Worm (Caenorhabditis elegans) whole organism, mixed stage, embryonic: ENCODE data around the gene C47E12.3.

Experiments
- M03D4.4 ChIP-seq: sonication (generic microtip); optimal IDR thresholded peaks from 2 replicates; lab custom pipeline; 2017; ENCODE audit warnings: mild to moderate bottlenecking, missing genetic modification characterization, missing compliant biosample characterization
- bed-3 ChIP-seq: fragments of 200-800 bp; sonication (Bioruptor generic); optimal IDR thresholded peaks from 3 replicates; lab custom pipeline; 2018; ENCODE audit warnings: mild to moderate bottlenecking, missing genetic modification characterization, moderate library complexity, missing compliant biosample characterization
- blmp-1 ChIP-seq: fragments of 150-350 bp; optimal IDR thresholded peaks from 2 replicates; lab custom pipeline; 2014; ENCODE audit warnings: missing biosample characterization, missing genetic modification characterization
- ceh-39 ChIP-seq: fragments of 150-350 bp; optimal IDR thresholded peaks from 2 replicates; lab custom pipeline; 2014; ENCODE audit warnings: missing biosample characterization, missing genetic modification characterization
- ceh-43 ChIP-seq: fragments of 200-800 bp; sonication (Bioruptor generic); optimal IDR thresholded peaks from 2 replicates; lab custom pipeline; 2018; ENCODE audit warnings: mild to moderate bottlenecking, missing genetic modification characterization, moderate library complexity, missing compliant biosample characterization
- ceh-83 ChIP-seq: fragments of 200-800 bp; sonication (Bioruptor generic); optimal IDR thresholded peaks from 2 replicates; lab custom pipeline; 2018; ENCODE audit warnings: mild to moderate bottlenecking, missing genetic modification characterization, missing compliant biosample characterization
- ces-1 ChIP-seq: fragments of 150-350 bp; optimal IDR thresholded peaks from 2 replicates; lab custom pipeline; 2014; ENCODE audit warnings: missing biosample characterization, missing genetic modification reagents, missing genetic modification characterization
- cnd-1 ChIP-seq: fragments of 200-800 bp; sonication (Bioruptor generic); optimal IDR thresholded peaks from 2 replicates; lab custom pipeline; 2018; ENCODE audit warnings: mild to moderate bottlenecking, missing genetic modification characterization, missing compliant biosample characterization
- drap-1 ChIP-seq: fragments of 200-800 bp; sonication (Bioruptor generic); optimal IDR thresholded peaks from 3 replicates; lab custom pipeline; 2018; ENCODE audit warnings: mild to moderate bottlenecking, missing genetic modification characterization, missing compliant biosample characterization
- elt-1 ChIP-seq: sonication (generic microtip); optimal IDR thresholded peaks from 2 replicates; lab custom pipeline; 2017; ENCODE audit warnings: missing genetic modification characterization, mild to moderate bottlenecking, missing compliant biosample characterization, antibody characterized with exemption, moderate library complexity, borderline replicate concordance; ENCODE audit not compliant: insufficient read depth
- elt-3 ChIP-seq: fragments of 150-350 bp; optimal IDR thresholded peaks from 2 replicates; lab custom pipeline; 2014; ENCODE audit warnings: missing biosample characterization, missing genetic modification characterization
- flh-1 ChIP-seq: fragments of 200-800 bp; sonication (Bioruptor generic); optimal IDR thresholded peaks from 2 replicates; lab custom pipeline; 2018; ENCODE audit warnings: mild to moderate bottlenecking, missing genetic modification characterization, moderate library complexity, missing compliant biosample characterization
- ham-2 ChIP-seq: fragments of 200-800 bp; sonication (Bioruptor generic); optimal IDR thresholded peaks from 2 replicates; lab custom pipeline; 2018; ENCODE audit warnings: mild to moderate bottlenecking, missing genetic modification characterization, missing compliant biosample characterization
- hlh-1 ChIP-seq: fragments of 150-350 bp; optimal IDR thresholded peaks from 2 replicates; lab custom pipeline; 2014; ENCODE audit warnings: missing biosample characterization, missing genetic modification reagents, missing genetic modification characterization
- lin-13 ChIP-seq: fragments of 150-350 bp; optimal IDR thresholded peaks from 2 replicates; lab custom pipeline; 2014; ENCODE audit warnings: missing biosample characterization, missing genetic modification characterization
- lin-32 ChIP-seq: fragments of 200-800 bp; sonication (Bioruptor generic); optimal IDR thresholded peaks from 2 replicates; lab custom pipeline; 2018; ENCODE audit warnings: mild to moderate bottlenecking, missing genetic modification characterization, missing compliant biosample characterization
- lsy-2 ChIP-seq: fragments of 150-350 bp; optimal IDR thresholded peaks from 2 replicates; lab custom pipeline; 2014; ENCODE audit warnings: missing biosample characterization, missing genetic modification characterization
- mab-5 ChIP-seq: fragments of 150-350 bp; optimal IDR thresholded peaks from 2 replicates; lab custom pipeline; 2014; ENCODE audit warnings: missing biosample characterization, missing genetic modification characterization
- mep-1 ChIP-seq: fragments of 150-350 bp; optimal IDR thresholded peaks from 2 replicates; lab custom pipeline; 2017; ENCODE audit warnings: missing biosample characterization, missing genetic modification reagents, missing genetic modification characterization, inconsistent platforms
- mls-2 ChIP-seq: sonication (generic microtip); optimal IDR thresholded peaks from 2 replicates; lab custom pipeline; 2016; ENCODE audit warnings: mild to moderate bottlenecking, missing genetic modification characterization, moderate library complexity, missing compliant biosample characterization
- nhr-12 ChIP-seq: fragments of 150-350 bp; optimal IDR thresholded peaks from 2 replicates; lab custom pipeline; 2014; ENCODE audit warnings: missing biosample characterization, missing genetic modification characterization
- nhr-237 ChIP-seq: fragments of 150-350 bp; optimal IDR thresholded peaks from 2 replicates; lab custom pipeline; 2014; ENCODE audit warnings: missing biosample characterization, missing genetic modification characterization
- nhr-28 ChIP-seq: fragments of 150-350 bp; optimal IDR thresholded peaks from 2 replicates; lab custom pipeline; 2014; ENCODE audit warnings: missing biosample characterization, missing genetic modification characterization
- nhr-76 ChIP-seq: sonication (generic microtip); optimal IDR thresholded peaks from 2 replicates; lab custom pipeline; 2017; ENCODE audit warnings: missing biosample characterization, missing genetic modification characterization
- pha-4 ChIP-seq: fragments of 150-350 bp; optimal IDR thresholded peaks from 2 replicates; lab custom pipeline; 2018; ENCODE audit warnings: missing biosample characterization, missing genetic modification reagents, missing genetic modification characterization
- sem-2 ChIP-seq: fragments of 200-800 bp; sonication (Bioruptor generic); optimal IDR thresholded peaks from 2 replicates; lab custom pipeline; 2018; ENCODE audit warnings: mild to moderate bottlenecking, missing genetic modification characterization, missing compliant biosample characterization
- snpc-4 ChIP-seq: fragments of 150-350 bp; optimal IDR thresholded peaks from 2 replicates; lab custom pipeline; 2014; ENCODE audit warnings: missing biosample characterization, missing genetic modification characterization
- sptf-1 ChIP-seq: sonication (generic microtip); optimal IDR thresholded peaks from 2 replicates; lab custom pipeline; 2017; ENCODE audit warnings: mild to moderate bottlenecking, missing genetic modification characterization, moderate library complexity, missing compliant biosample characterization
- tbx-8 ChIP-seq: fragments of 200-800 bp; sonication (Bioruptor generic); optimal IDR thresholded peaks from 2 replicates; lab custom pipeline; 2018; ENCODE audit warnings: mild to moderate bottlenecking, missing genetic modification characterization, moderate library complexity, missing compliant biosample characterization
- unc-120 ChIP-seq: sonication (generic microtip); optimal IDR thresholded peaks from 2 replicates; lab custom pipeline; 2017; ENCODE audit warnings: missing genetic modification characterization, missing compliant biosample characterization; ENCODE audit not compliant: poor library complexity, severe bottlenecking
- unc-39 ChIP-seq: fragments of 150-350 bp; optimal IDR thresholded peaks from 2 replicates; lab custom pipeline; 2014; ENCODE audit warnings: missing biosample characterization, missing genetic modification characterization
- unc-62 ChIP-seq: fragments of 150-350 bp; optimal IDR thresholded peaks from 2 replicates; lab custom pipeline; 2014; ENCODE audit warnings: missing biosample characterization, missing genetic modification reagents, missing genetic modification characterization
- zip-8 ChIP-seq: fragments of 150-350 bp; optimal IDR thresholded peaks from 2 replicates; lab custom pipeline; 2014; ENCODE audit warnings: missing biosample characterization, missing genetic modification characterization
- ztf-11 ChIP-seq: fragments of 150-350 bp; optimal IDR thresholded peaks from 2 replicates; lab custom pipeline; 2014; ENCODE audit warnings: missing biosample characterization, missing genetic modification characterization

Gene C47E12.3

DNA sequence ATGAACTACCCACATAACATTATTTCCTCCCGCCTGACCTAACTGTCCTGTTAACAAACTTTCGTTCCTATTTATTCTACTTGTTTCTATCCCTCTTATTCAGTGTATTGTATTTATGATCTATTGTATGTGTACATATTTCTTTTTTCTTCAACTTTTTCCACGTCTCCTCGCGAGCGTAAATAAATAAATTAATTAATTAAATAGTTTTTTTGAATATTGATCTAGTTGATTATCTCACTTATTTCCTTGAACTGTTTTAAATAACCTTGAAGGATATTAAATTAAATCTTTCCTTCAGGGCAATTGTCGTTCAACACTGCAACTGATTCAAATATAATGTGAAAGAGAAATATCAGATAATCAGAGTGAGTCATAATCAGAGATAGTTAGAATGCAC lies 41.2 kb upstream of the C47E12.3 start, which contains the start of gene frk-1:
frk-1 (plus strand) TSS at position 301 of the 400 bp plus-strand sequence.
- TF ChIP-seq ceh-43 (GFP tag; lab: Kevin White, UChicago) (no peak), unc-39 (tag; lab: Kevin White, UChicago) (no peak), unc-62 (GFP tag; lab: Kevin White, UChicago) (no peak), ceh-83 (GFP tag; lab: Kevin White, UChicago) (no peak), bed-3 (no peak), snpc-4 (tag; lab: Kevin White, UChicago) (no peak), drap-1 (no peak), unc-120 (tag; lab: Kevin White, UChicago) (no peak), lin-13 (tag; lab: Kevin White, UChicago) (no peak), tbx-8 (GFP tag; lab: Kevin White, UChicago) (no peak), zip-8 (no peak), lin-32 (no peak), sptf-1 (tag; lab: Kevin White, UChicago) (no peak), nhr-28 (tag; lab: Kevin White, UChicago) (no peak), elt-3 (no peak), M03D4.4 (tag; lab: Kevin White, UChicago) (no peak), mls-2 (no peak)

DNA sequence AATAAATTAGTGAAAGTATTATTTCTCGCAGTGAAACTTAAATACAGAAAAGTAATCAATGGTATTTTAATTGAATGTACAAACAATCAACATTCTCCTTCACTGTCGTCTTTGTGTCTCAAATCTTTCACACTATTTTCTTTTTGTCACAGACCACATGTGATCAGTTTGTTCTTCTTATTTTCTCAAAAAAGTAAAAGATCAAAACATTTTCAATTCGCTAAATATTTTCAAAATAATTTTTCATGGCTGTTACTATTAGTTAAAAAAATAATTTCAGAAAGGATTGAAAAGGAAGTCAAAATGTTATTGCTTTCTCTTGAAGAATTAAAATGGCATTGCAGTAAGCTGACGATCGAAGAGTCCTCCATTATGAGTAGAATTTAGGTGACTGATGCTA lies 39.2 kb upstream of the C47E12.3 start, which contains the start of gene dhs-31:
dhs-31 (minus strand) TSS at position 101 of the 400 bp plus-strand sequence.
- no peak for TF ChIP-seq ces-1 (GFP tag; lab: Kevin White, UChicago)
- TF ChIP-seq nhr-12 (tag; lab: Kevin White, UChicago): no peak
- TF ChIP-seq unc-62 (GFP tag; lab: Kevin White, UChicago): no peak
- TF ChIP-seq hlh-1 (tag; lab: Kevin White, UChicago): no peak
- TF ChIP-seq mep-1: no peak
- TF ChIP-seq ham-2 (GFP tag; lab: Kevin White, UChicago): no peak
- TF ChIP-seq lin-32: no peak
- no peak for TF ChIP-seq ceh-83 (GFP tag; lab: Kevin White, UChicago)
- no peak for TF ChIP-seq nhr-28 (tag; lab: Kevin White, UChicago)
- no peak for TF ChIP-seq nhr-237 (tag; lab: Kevin White, UChicago)
- TF ChIP-seq zip-8: no peak
- no peak for TF ChIP-seq mab-5
- TF ChIP-seq sem-2 (GFP tag; lab: Kevin White, UChicago): no peak
- no peak for TF ChIP-seq mls-2
- no peak for TF ChIP-seq elt-3
- TF ChIP-seq ceh-43 (GFP tag; lab: Kevin White, UChicago): no peak
- no peak for TF ChIP-seq blmp-1 (tag; lab: Kevin White, UChicago)
- TF ChIP-seq drap-1: no peak

DNA sequence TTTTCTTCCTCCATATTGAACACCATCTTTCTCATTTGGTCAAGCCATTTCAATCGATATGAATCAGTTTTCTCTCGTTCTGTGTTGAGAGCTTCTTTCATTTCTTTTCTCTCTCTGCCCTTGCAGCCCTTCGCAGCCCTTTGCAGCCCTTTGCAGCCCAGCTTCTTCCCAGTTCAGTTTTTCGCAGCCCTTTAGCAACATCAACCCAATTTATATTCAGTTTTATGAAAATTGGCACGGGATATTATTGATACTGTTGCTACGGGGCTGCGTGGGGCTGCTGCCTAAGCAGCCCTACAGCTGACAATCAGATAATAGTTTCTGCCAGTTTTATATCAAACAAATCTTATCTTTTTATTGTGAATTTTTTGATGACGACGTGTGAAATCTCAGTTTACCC lies 35.3 kb upstream of the C47E12.3 start, which contains the start of gene F44D12.10:
F44D12.10 (minus strand) TSS at position 101 of the 400 bp plus-strand sequence.
- TF ChIP-seq nhr-76 (no peak), mab-5 (no peak), unc-120 (tag; lab: Kevin White, UChicago) (no peak), hlh-1 (tag; lab: Kevin White, UChicago) (no peak), nhr-12 (tag; lab: Kevin White, UChicago) (no peak), lin-32 (no peak), ceh-43 (GFP tag; lab: Kevin White, UChicago) (no peak), flh-1 (GFP tag; lab: Kevin White, UChicago) (no peak), lsy-2 (no peak), ceh-39 (no peak), mls-2 (no peak), elt-3 (no peak), zip-8 (no peak)

DNA sequence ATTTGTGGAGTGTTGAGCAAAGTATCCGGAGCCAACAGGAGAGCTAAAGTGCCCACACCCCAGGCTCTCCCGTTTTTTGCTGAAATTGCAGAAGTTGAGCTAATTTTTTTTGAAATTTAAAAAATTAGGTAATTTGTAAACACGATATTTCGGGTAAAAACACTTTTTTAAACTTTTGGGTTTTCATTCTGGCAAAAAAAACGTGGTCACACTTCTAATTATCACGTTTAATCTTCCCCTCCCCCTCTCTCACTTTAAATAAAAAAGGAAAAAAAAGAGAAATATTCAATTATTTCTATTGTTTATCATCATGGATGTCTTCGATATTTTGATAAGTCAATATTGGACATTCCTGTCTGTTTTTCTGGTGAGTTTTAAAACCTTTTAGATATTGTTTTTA lies 31.4 kb upstream of the C47E12.3 start, which contains the start of gene F44D12.6:
F44D12.6 (plus strand) TSS at position 301 of the 400 bp plus-strand sequence.
- no peak for TF ChIP-seq flh-1 (GFP tag; lab: Kevin White, UChicago)
- no peak for TF ChIP-seq lin-13 (tag; lab: Kevin White, UChicago)
- no peak for TF ChIP-seq nhr-76
- no peak for TF ChIP-seq ztf-11 (tag; lab: Kevin White, UChicago)
- TF ChIP-seq unc-39 (tag; lab: Kevin White, UChicago): no peak
- TF ChIP-seq unc-62 (GFP tag; lab: Kevin White, UChicago): no peak
- no peak for TF ChIP-seq nhr-28 (tag; lab: Kevin White, UChicago)
- no peak for TF ChIP-seq cnd-1
- no peak for TF ChIP-seq elt-1 (tag; lab: Kevin White, UChicago)
- no peak for TF ChIP-seq nhr-237 (tag; lab: Kevin White, UChicago)
- TF ChIP-seq M03D4.4 (tag; lab: Kevin White, UChicago): no peak
- TF ChIP-seq pha-4 (tag; lab: Kevin White, UChicago): no peak
- TF ChIP-seq zip-8: no peak
- TF ChIP-seq unc-120 (tag; lab: Kevin White, UChicago): no peak
- no peak for TF ChIP-seq lin-32
- TF ChIP-seq ham-2 (GFP tag; lab: Kevin White, UChicago): no peak
- no peak for TF ChIP-seq ces-1 (GFP tag; lab: Kevin White, UChicago)
- TF ChIP-seq ceh-83 (GFP tag; lab: Kevin White, UChicago): no peak
- no peak for TF ChIP-seq mep-1
- no peak for TF ChIP-seq mls-2
